Fruit fly (Drosophila melanogaster): ENCODE measurements around the gene bnk.
A peak's percentile ranks its signal among the peaks of the same experiment; 100 is the strongest.

- TF ChIP-seq cnc (optimal IDR thresholded peaks at IDR 0.05) (no peak), Hr96 (GFP tag; optimal IDR thresholded peaks at IDR 0.05) (no peak), bab1 (GFP tag; optimal IDR thresholded peaks at IDR 0.05) (peak; percentile 79), kay (GFP tag; ENCODE audit: borderline replicate concordance) (no peak), CG11617 (GFP tag; optimal IDR thresholded peaks at IDR 0.05) (no peak), CG7101 (tag; optimal IDR thresholded peaks at IDR 0.05) (peak; percentile 60), cic (GFP tag; optimal IDR thresholded peaks at IDR 0.05) (peak; percentile 69), Clk (GFP tag; optimal IDR thresholded peaks at IDR 0.05) (no peak), tj (GFP tag; optimal IDR thresholded peaks at IDR 0.05) (peak; percentile 67), Crg-1 (GFP tag; optimal IDR thresholded peaks at IDR 0.05) (peak; percentile 16)
These were observed 26.1 kb downstream of the bnk start, which contains the start of gene ATPsynC for dm6 chr3R:31218997-31219992.
